Worm (Caenorhabditis elegans) whole organism, midembryonic: ENCODE data around the gene B0334.5.

Experiments used
- T22C8.4 ChIP-seq: fragments of 200-800 bp; sonication (Bioruptor generic); IDR thresholded peaks from 2 replicates; pipeline ENCODE4 v1.3.6; 2022; ENCODE audit warnings: missing genetic modification characterization, missing compliant biosample characterization
- cog-1 ChIP-seq: sonication (generic microtip); optimal IDR thresholded peaks from 2 replicates; lab custom pipeline; 2016; ENCODE audit warnings: missing genetic modification characterization, missing compliant biosample characterization
- flt-1 ChIP-seq: fragments of 200-800 bp; sonication (Bioruptor generic); IDR thresholded peaks from 2 replicates; pipeline ENCODE4 v1.3.6; 2022; ENCODE audit warnings: missing genetic modification characterization, missing compliant biosample characterization
- klf-2 ChIP-seq: fragments of 200-800 bp; sonication (Bioruptor generic); conservative IDR thresholded peaks from 2 replicates; pipeline ENCODE4 v1.3.6; 2022; ENCODE audit warnings: missing genetic modification reagents, missing genetic modification characterization, missing compliant biosample characterization
- med-1 ChIP-seq: sonication (generic microtip); optimal IDR thresholded peaks from 2 replicates; lab custom pipeline; 2017; ENCODE audit warnings: missing genetic modification characterization, mild to moderate bottlenecking, missing compliant biosample characterization, antibody characterized with exemption, missing genetic modification reagents; ENCODE audit not compliant: insufficient read depth
- ref-1 ChIP-seq: fragments of 200-800 bp; sonication (Bioruptor generic); conservative IDR thresholded peaks from 2 replicates; pipeline ENCODE4 v1.3.6; 2022; ENCODE audit warnings: missing genetic modification reagents, missing genetic modification characterization, missing compliant biosample characterization
- tab-1 ChIP-seq: fragments of 200-800 bp; sonication (Bioruptor generic); IDR thresholded peaks from 2 replicates; pipeline ENCODE4 v1.3.6; 2022; ENCODE audit warnings: missing genetic modification characterization, missing compliant biosample characterization
- ztf-23 ChIP-seq: fragments of 200-800 bp; sonication (Bioruptor generic); IDR thresholded peaks from 2 replicates; pipeline ENCODE4 v1.3.6; 2022; ENCODE audit warnings: missing genetic modification reagents, missing genetic modification characterization, missing compliant biosample characterization
- ztf-29 ChIP-seq: fragments of 200-800 bp; sonication (Bioruptor generic); IDR thresholded peaks from 2 replicates; pipeline ENCODE4 v1.3.6; 2022; ENCODE audit warnings: missing genetic modification reagents, missing genetic modification characterization, missing compliant biosample characterization

- no peak for TF ChIP-seq med-1 (GFP tag; lab: Kevin White, UChicago)
- TF ChIP-seq klf-2 (GFP tag; lab: Robert Waterston, UW): no peak
- TF ChIP-seq flt-1 (GFP tag; lab: Robert Waterston, UW): no peak
- TF ChIP-seq ztf-29 (GFP tag; lab: Robert Waterston, UW): no peak
- TF ChIP-seq ref-1 (GFP tag; lab: Robert Waterston, UW): no peak
- no peak for TF ChIP-seq cog-1
- TF ChIP-seq tab-1 (GFP tag; lab: Robert Waterston, UW): no peak
- TF ChIP-seq T22C8.4: no peak
- TF ChIP-seq ztf-23 (GFP tag; lab: Robert Waterston, UW): no peak
Measured at ce11 chrII:11479076-11479475, 18.4 kb upstream of the B0334.5 start, which contains the start of gene W02B12.12.
